Fruit fly (Drosophila melanogaster): ENCODE data around the gene CG12229.

Gene CG12229

dm6 chr3L:17485280-17485792 lies 49.1 kb upstream of the CG12229 start (continued):
- TF ChIP-seq CG2712 (tag; optimal IDR thresholded peaks at IDR 0.05) = peak; percentile 76
- peak in 1 of 2 experiments; percentile 91 for TF ChIP-seq Eip74EF (GFP tag; optimal IDR thresholded peaks at IDR 0.05)
- TF ChIP-seq jigr1 (GFP tag; IDR thresholded peaks at IDR 0.05) = no peak
- TF ChIP-seq ato (GFP tag; IDR thresholded peaks at IDR 0.05; ENCODE audit: partially characterized antibody) = no peak
- TF ChIP-seq CG2199 (GFP tag; IDR thresholded peaks at IDR 0.05) = peak; percentile 73; the same call in 2 of the 3 replicates
- no peak for TF ChIP-seq CG11456 (GFP tag; IDR thresholded peaks at IDR 0.05)
- TF ChIP-seq toy (GFP tag; IDR thresholded peaks at IDR 0.05) = no peak
- TF ChIP-seq hth (optimal IDR thresholded peaks at IDR 0.05) = no peak
- no peak for TF ChIP-seq Atf6 (GFP tag; IDR thresholded peaks at IDR 0.05)
- no peak for TF ChIP-seq CG7928 (GFP tag; optimal IDR thresholded peaks at IDR 0.05)
- no peak for TF ChIP-seq h (optimal IDR thresholded peaks at IDR 0.05)
- TF ChIP-seq lola (GFP tag; optimal IDR thresholded peaks at IDR 0.05) = peak in 1 of 3 experiments; percentile 86
- no peak for TF ChIP-seq CG15073 (GFP tag; optimal IDR thresholded peaks at IDR 0.05)
- no peak for TF ChIP-seq danr (GFP tag; IDR thresholded peaks at IDR 0.05)
- peak; percentile 79 for TF ChIP-seq CG18262 (tag; optimal IDR thresholded peaks at IDR 0.05)
- no peak for TF ChIP-seq CG11560 (tag; IDR thresholded peaks at IDR 0.05)
- no peak for TF ChIP-seq Aef1 (GFP tag; IDR thresholded peaks at IDR 0.05)
- TF ChIP-seq CG4424 (GFP tag; optimal IDR thresholded peaks at IDR 0.05) = peak; percentile 65
- peak; percentile 43 for TF ChIP-seq CG18476 (GFP tag; optimal IDR thresholded peaks at IDR 0.05)
- no peak for TF ChIP-seq H15 (GFP tag; IDR thresholded peaks at IDR 0.05)
- TF ChIP-seq onecut (GFP tag; IDR thresholded peaks at IDR 0.05) = peak; percentile 84
- peak; percentile 48 for TF ChIP-seq phol (tag; optimal IDR thresholded peaks at IDR 0.05)
- TF ChIP-seq Dip2 (GFP tag; IDR thresholded peaks at IDR 0.05) = no peak
- peak; percentile 94 for TF ChIP-seq ci (GFP tag; IDR thresholded peaks at IDR 0.05)
- TF ChIP-seq wdn (GFP tag; IDR thresholded peaks at IDR 0.05) = no peak
- peak; percentile 58 for TF ChIP-seq CG4820 (GFP tag; optimal IDR thresholded peaks at IDR 0.05)
- TF ChIP-seq CG7745 (tag; optimal IDR thresholded peaks at IDR 0.05) = peak; percentile 94
- TF ChIP-seq pfk (GFP tag; optimal IDR thresholded peaks at IDR 0.05) = peak; percentile 69
- TF ChIP-seq CG1024 (GFP tag; IDR thresholded peaks at IDR 0.05) = peak; percentile 70; the same call in 1 of the 2 replicates
- TF ChIP-seq corto (GFP tag; optimal IDR thresholded peaks at IDR 0.05) = no peak
- no peak for TF ChIP-seq B-H2 (GFP tag; optimal IDR thresholded peaks at IDR 0.05)
- peak in 1 of 2 experiments; percentile 9 for TF ChIP-seq dpn (GFP tag; optimal IDR thresholded peaks at IDR 0.05)
- TF ChIP-seq CG11696 (GFP tag; IDR thresholded peaks at IDR 0.05) = no peak
- TF ChIP-seq CG15514 (GFP tag; optimal IDR thresholded peaks at IDR 0.05) = no peak
- TF ChIP-seq pita (GFP tag; optimal IDR thresholded peaks at IDR 0.05) = no peak
- no peak; the same call in 2 of the 3 replicates for TF ChIP-seq so (GFP tag; IDR thresholded peaks at IDR 0.05)
- TF ChIP-seq zfh2 (GFP tag; optimal IDR thresholded peaks at IDR 0.05) = no peak
- no peak for TF ChIP-seq Bteb2 (GFP tag; optimal IDR thresholded peaks at IDR 0.05)
- peak; percentile 86 for TF ChIP-seq CG12236 (GFP tag; optimal IDR thresholded peaks at IDR 0.05)
- peak; percentile 82; the same call in 2 of the 3 replicates for TF ChIP-seq gce (GFP tag; IDR thresholded peaks at IDR 0.05)
- peak; percentile 30; the same call in 1 of the 2 replicates for TF ChIP-seq ap (GFP tag; IDR thresholded peaks at IDR 0.05)
- TF ChIP-seq Scr (GFP tag; IDR thresholded peaks at IDR 0.05; ENCODE audit: partially characterized antibody) = no peak
- no peak for TF ChIP-seq crol (GFP tag; IDR thresholded peaks at IDR 0.05)
- peak; percentile 42 for TF ChIP-seq CG9876 (GFP tag; optimal IDR thresholded peaks at IDR 0.05)
- TF ChIP-seq D (optimal IDR thresholded peaks at IDR 0.05) = no peak
- TF ChIP-seq D (GFP tag; optimal IDR thresholded peaks at IDR 0.05) = peak; percentile 88
- no peak for TF ChIP-seq prd (optimal IDR thresholded peaks at IDR 0.05)
- peak; percentile 18; the same call in 1 of the 3 replicates for TF ChIP-seq prd (GFP tag; IDR thresholded peaks at IDR 0.05)
- peak; percentile 80 for TF ChIP-seq CG18764 (GFP tag; optimal IDR thresholded peaks at IDR 0.05)
- peak; percentile 82; the same call in 1 of the 2 replicates for TF ChIP-seq sim (GFP tag; IDR thresholded peaks at IDR 0.05)
- TF ChIP-seq pb (GFP tag; optimal IDR thresholded peaks at IDR 0.05) = peak; percentile 38
- TF ChIP-seq caup (GFP tag; optimal IDR thresholded peaks at IDR 0.05; ENCODE audit: severe bottlenecking) = peak; percentile 51
